Worm (Caenorhabditis elegans) whole organism, late embryonic: ENCODE measurements around the gene B0252.11.

Experiments
- C08G9.2 ChIP-seq: sonication (generic microtip); optimal IDR thresholded peaks from 2 replicates; lab custom pipeline; 2016; ENCODE audit warnings: mild to moderate bottlenecking, missing genetic modification characterization, moderate library complexity, missing compliant biosample characterization
- F13H6.1 ChIP-seq: sonication (generic microtip); optimal IDR thresholded peaks from 2 replicates; lab custom pipeline; 2016; ENCODE audit warnings: missing genetic modification characterization, missing compliant biosample characterization
- K09A11.1 ChIP-seq: sonication (generic microtip); optimal IDR thresholded peaks from 2 replicates; lab custom pipeline; 2017; ENCODE audit warnings: antibody characterized with exemption, mild to moderate bottlenecking, missing genetic modification characterization, missing compliant biosample characterization; ENCODE audit not compliant: insufficient read depth
- T23F11.4 ChIP-seq: fragments of 200-800 bp; sonication (Bioruptor generic); optimal IDR thresholded peaks from 2 replicates; lab custom pipeline; 2018; ENCODE audit warnings: mild to moderate bottlenecking, missing genetic modification characterization, missing compliant biosample characterization
- Y22D7AL.16 ChIP-seq: sonication (generic microtip); optimal IDR thresholded peaks from 2 replicates; lab custom pipeline; 2016; ENCODE audit warnings: missing genetic modification characterization, missing compliant biosample characterization
- ahr-1 ChIP-seq: sonication (generic microtip); optimal IDR thresholded peaks from 2 replicates; lab custom pipeline; 2016; ENCODE audit warnings: missing genetic modification characterization, missing compliant biosample characterization
- ama-1 ChIP-seq: fragments of 150-350 bp; optimal IDR thresholded peaks from 2 replicates; lab custom pipeline; 2014
- ceh-22 ChIP-seq: sonication (generic microtip); optimal IDR thresholded peaks from 2 replicates; lab custom pipeline; 2017; ENCODE audit warnings: missing biosample characterization, missing genetic modification characterization
- ceh-24 ChIP-seq: sonication (generic microtip); optimal IDR thresholded peaks from 2 replicates; lab custom pipeline; 2016; ENCODE audit warnings: mild to moderate bottlenecking, missing genetic modification characterization, missing compliant biosample characterization
- ceh-30 ChIP-seq: fragments of 150-350 bp; optimal IDR thresholded peaks from 2 replicates; lab custom pipeline; 2014; ENCODE audit warnings: missing biosample characterization, missing genetic modification characterization
- ceh-31 ChIP-seq: sonication (generic microtip); optimal IDR thresholded peaks from 2 replicates; lab custom pipeline; 2016; ENCODE audit warnings: missing genetic modification characterization, missing compliant biosample characterization
- ceh-34 ChIP-seq: sonication (generic microtip); optimal IDR thresholded peaks from 2 replicates; lab custom pipeline; 2016; ENCODE audit warnings: mild to moderate bottlenecking, missing genetic modification characterization, missing compliant biosample characterization
- ceh-48 ChIP-seq: sonication (generic microtip); optimal IDR thresholded peaks from 2 replicates; lab custom pipeline; 2016; ENCODE audit warnings: missing genetic modification characterization, inconsistent platforms, missing compliant biosample characterization
- ceh-6 ChIP-seq: fragments of 200-800 bp; sonication (Bioruptor generic); optimal IDR thresholded peaks from 2 replicates; lab custom pipeline; 2018; ENCODE audit warnings: mild to moderate bottlenecking, missing genetic modification characterization, missing compliant biosample characterization
- ceh-9 ChIP-seq: sonication (generic microtip); optimal IDR thresholded peaks from 2 replicates; lab custom pipeline; 2016; ENCODE audit warnings: mild to moderate bottlenecking, missing genetic modification characterization, inconsistent platforms, missing compliant biosample characterization
- elt-4 ChIP-seq: sonication (generic microtip); optimal IDR thresholded peaks from 2 replicates; lab custom pipeline; 2016; ENCODE audit warnings: missing genetic modification characterization, missing compliant biosample characterization
- eyg-1 ChIP-seq: sonication (generic microtip); optimal IDR thresholded peaks from 2 replicates; lab custom pipeline; 2016; ENCODE audit warnings: missing genotype, missing genetic modification characterization, missing compliant biosample characterization
- fax-1 ChIP-seq: sonication (generic microtip); optimal IDR thresholded peaks from 2 replicates; lab custom pipeline; 2016; ENCODE audit warnings: missing genotype, missing genetic modification characterization, missing compliant biosample characterization
- fkh-6 ChIP-seq: sonication (generic microtip); optimal IDR thresholded peaks from 2 replicates; lab custom pipeline; 2016; ENCODE audit warnings: missing genetic modification characterization, missing compliant biosample characterization
- hlh-13 ChIP-seq: fragments of 200-800 bp; sonication (Bioruptor generic); optimal IDR thresholded peaks from 2 replicates; lab custom pipeline; 2018; ENCODE audit warnings: mild to moderate bottlenecking, missing genetic modification characterization, missing compliant biosample characterization
- hlh-15 ChIP-seq: sonication (generic microtip); optimal IDR thresholded peaks from 2 replicates; lab custom pipeline; 2016; ENCODE audit warnings: missing genetic modification characterization, missing compliant biosample characterization
- hlh-30 ChIP-seq: sonication (generic microtip); optimal IDR thresholded peaks from 2 replicates; lab custom pipeline; 2017; ENCODE audit warnings: antibody characterized with exemption, missing genetic modification characterization, missing compliant biosample characterization; ENCODE audit not compliant: insufficient read depth
- madf-2 ChIP-seq: sonication (generic microtip); optimal IDR thresholded peaks from 2 replicates; lab custom pipeline; 2017; ENCODE audit warnings: missing genetic modification characterization, missing compliant biosample characterization
- nfya-1 ChIP-seq: sonication (generic microtip); optimal IDR thresholded peaks from 2 replicates; lab custom pipeline; 2017; ENCODE audit warnings: missing genetic modification characterization, mild to moderate bottlenecking, missing compliant biosample characterization, antibody characterized with exemption, moderate library complexity
- nhr-11 ChIP-seq: fragments of 150-350 bp; optimal IDR thresholded peaks from 2 replicates; lab custom pipeline; 2014; ENCODE audit warnings: missing biosample characterization, missing genetic modification characterization
- odd-2 ChIP-seq: sonication (generic microtip); optimal IDR thresholded peaks from 2 replicates; lab custom pipeline; 2017; ENCODE audit warnings: antibody characterized with exemption, mild to moderate bottlenecking, missing genetic modification characterization, missing compliant biosample characterization
- pag-3 ChIP-seq: sonication (generic microtip); optimal IDR thresholded peaks from 2 replicates; lab custom pipeline; 2016; ENCODE audit warnings: missing compliant biosample characterization, missing genetic modification characterization, borderline replicate concordance
- pat-9 ChIP-seq: fragments of 200-800 bp; sonication (Bioruptor generic); optimal IDR thresholded peaks from 2 replicates; lab custom pipeline; 2018; ENCODE audit warnings: mild to moderate bottlenecking, missing genetic modification characterization, moderate library complexity, missing compliant biosample characterization
- pax-1 ChIP-seq: fragments of 150-350 bp; optimal IDR thresholded peaks from 2 replicates; lab custom pipeline; 2014; ENCODE audit warnings: missing biosample characterization, missing genetic modification characterization
- pha-2 ChIP-seq: sonication (generic microtip); optimal IDR thresholded peaks from 2 replicates; lab custom pipeline; 2017; ENCODE audit warnings: mild to moderate bottlenecking, missing genetic modification characterization, missing compliant biosample characterization
- pha-4 ChIP-seq: fragments of 150-350 bp; optimal IDR thresholded peaks from 2 replicates; lab custom pipeline; 2018; ENCODE audit warnings: missing biosample characterization, missing genetic modification reagents, missing genetic modification characterization
- ref-2 ChIP-seq: sonication (generic microtip); optimal IDR thresholded peaks from 2 replicates; lab custom pipeline; 2016; ENCODE audit warnings: missing genetic modification characterization, missing compliant biosample characterization
- sox-2 ChIP-seq: fragments of 200-800 bp; sonication (Bioruptor generic); IDR thresholded peaks from 2 replicates; pipeline ENCODE4 v1.3.6; 2022; ENCODE audit warnings: missing genetic modification reagents, missing genetic modification characterization, missing compliant biosample characterization
- syd-9 ChIP-seq: sonication (generic microtip); optimal IDR thresholded peaks from 2 replicates; lab custom pipeline; 2016; ENCODE audit warnings: mild to moderate bottlenecking, missing genetic modification characterization, moderate library complexity, missing compliant biosample characterization
- tbx-2 ChIP-seq: sonication (generic microtip); optimal IDR thresholded peaks from 2 replicates; lab custom pipeline; 2016; ENCODE audit warnings: missing genetic modification characterization, missing compliant biosample characterization
- ttx-3 ChIP-seq: sonication (generic microtip); optimal IDR thresholded peaks from 2 replicates; lab custom pipeline; 2016; ENCODE audit warnings: missing genetic modification reagents, missing genetic modification characterization, missing compliant biosample characterization
- unc-42 ChIP-seq: sonication (generic microtip); optimal IDR thresholded peaks from 2 replicates; lab custom pipeline; 2016; ENCODE audit warnings: missing genotype, missing genetic modification characterization, missing compliant biosample characterization
- unc-86 ChIP-seq: sonication (generic microtip); optimal IDR thresholded peaks from 2 replicates; lab custom pipeline; 2016; ENCODE audit warnings: missing genetic modification characterization, missing compliant biosample characterization
- zip-5 ChIP-seq: sonication (generic microtip); optimal IDR thresholded peaks from 2 replicates; lab custom pipeline; 2016; ENCODE audit warnings: missing genetic modification characterization, missing compliant biosample characterization

B0252.11 gene

DNA sequence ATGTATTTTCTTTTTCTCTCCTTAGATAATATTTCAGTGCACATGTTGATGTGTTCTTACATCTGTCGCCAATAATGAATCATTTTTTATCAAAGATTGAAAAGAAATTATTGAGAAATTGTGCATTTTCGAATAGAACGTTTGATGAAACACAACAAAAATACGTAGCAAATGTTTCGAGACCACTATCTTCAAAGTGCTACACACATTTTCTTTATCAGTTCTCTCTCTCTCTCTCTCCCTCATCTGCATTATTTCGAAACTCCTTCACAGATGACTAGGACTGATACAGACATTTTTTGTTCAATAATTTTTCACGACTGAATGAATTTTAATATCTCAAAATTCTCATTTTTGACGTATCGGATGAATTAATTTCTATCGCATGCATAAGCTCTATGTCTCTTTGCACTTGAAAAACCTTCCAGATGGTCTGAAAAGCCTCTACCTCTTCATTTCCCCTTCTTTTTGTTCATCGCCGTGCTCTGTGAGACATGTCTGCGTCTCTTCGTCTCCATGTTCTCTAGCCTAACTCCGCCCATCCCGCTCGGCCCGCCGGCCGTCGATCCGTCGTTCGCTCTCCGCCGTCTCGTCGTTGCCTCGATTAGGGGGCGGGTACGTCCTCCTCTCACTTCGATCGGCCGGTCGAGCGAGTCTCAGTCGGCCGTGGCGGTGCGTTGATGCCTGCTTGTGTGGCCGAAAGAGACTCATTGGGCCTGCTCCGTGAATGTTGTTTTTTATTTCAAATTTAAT, 25.9 kb upstream of the B0252.11 start (continued):
- TF ChIP-seq fax-1 = no peak
- no peak for TF ChIP-seq K09A11.1 (tag; lab: Kevin White, UChicago)
- no peak for TF ChIP-seq ceh-22
- no peak for TF ChIP-seq madf-2
- TF ChIP-seq elt-4 (tag; lab: Kevin White, UChicago) = no peak
- no peak for TF ChIP-seq T23F11.4 (GFP tag; lab: Kevin White, UChicago)
- no peak for TF ChIP-seq ahr-1 (tag; lab: Kevin White, UChicago)
- peak; percentile 66 for TF ChIP-seq ceh-31 (tag; lab: Kevin White, UChicago)
- peak; percentile 56 for TF ChIP-seq ceh-34 (tag; lab: Kevin White, UChicago)
- TF ChIP-seq syd-9 = peak; percentile 52
- no peak for TF ChIP-seq ceh-6
- peak; percentile 42 for TF ChIP-seq fkh-6
- no peak for TF ChIP-seq ceh-30 (tag; lab: Kevin White, UChicago)
- TF ChIP-seq ceh-48 (tag; lab: Kevin White, UChicago) = no peak
- no peak for TF ChIP-seq Y22D7AL.16
- no peak for TF ChIP-seq zip-5 (tag; lab: Kevin White, UChicago)
- TF ChIP-seq hlh-30 = no peak
- no peak for TF ChIP-seq ttx-3 (tag; lab: Kevin White, UChicago)
- TF ChIP-seq F13H6.1 (tag; lab: Kevin White, UChicago) = peak; percentile 18
- TF ChIP-seq pha-4 (tag; lab: Kevin White, UChicago) = no peak
- no peak for TF ChIP-seq pha-2 (tag; lab: Kevin White, UChicago)
- no peak for TF ChIP-seq ceh-24 (tag; lab: Kevin White, UChicago)
- peak; percentile 64 for TF ChIP-seq pax-1 (tag; lab: Kevin White, UChicago)
- TF ChIP-seq sox-2 (GFP tag; lab: Robert Waterston, UW) = no peak
- no peak for TF ChIP-seq unc-86 (tag; lab: Kevin White, UChicago)
- TF ChIP-seq nhr-11 = no peak
- no peak for TF ChIP-seq ceh-9 (tag; lab: Kevin White, UChicago)
- peak; percentile 15 for TF ChIP-seq eyg-1 (tag; lab: Kevin White, UChicago)
- no peak for TF ChIP-seq ama-1 (lab: Kevin White, UChicago)
- TF ChIP-seq hlh-15 = no peak
- TF ChIP-seq ref-2 (tag; lab: Kevin White, UChicago) = peak; percentile 72
- TF ChIP-seq pag-3 (tag; lab: Kevin White, UChicago) = no peak
- TF ChIP-seq C08G9.2 = peak; percentile 58

DNA sequence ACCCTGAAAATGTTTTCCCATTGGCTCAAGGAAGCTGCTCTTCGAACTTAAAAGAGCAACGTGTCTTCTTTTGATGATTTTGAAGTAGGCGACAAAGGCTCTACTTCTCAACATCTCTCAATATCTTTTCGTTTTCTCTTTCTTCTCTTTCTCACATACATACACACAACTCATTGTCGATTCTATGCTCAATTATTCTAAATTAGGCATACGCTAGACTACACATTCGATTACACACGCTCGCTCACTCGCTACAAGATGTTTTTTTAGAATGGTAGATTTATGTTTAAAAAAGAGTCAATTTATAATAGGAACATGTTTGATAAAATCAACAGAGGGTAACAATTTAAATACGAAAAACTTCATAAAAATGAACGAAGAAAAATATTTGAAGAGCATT, 23.9 kb upstream of the B0252.11 start:
- TF ChIP-seq ceh-31 (tag; lab: Kevin White, UChicago) (peak; percentile 59), odd-2 (tag; lab: Kevin White, UChicago) (no peak), nhr-11 (no peak)

DNA sequence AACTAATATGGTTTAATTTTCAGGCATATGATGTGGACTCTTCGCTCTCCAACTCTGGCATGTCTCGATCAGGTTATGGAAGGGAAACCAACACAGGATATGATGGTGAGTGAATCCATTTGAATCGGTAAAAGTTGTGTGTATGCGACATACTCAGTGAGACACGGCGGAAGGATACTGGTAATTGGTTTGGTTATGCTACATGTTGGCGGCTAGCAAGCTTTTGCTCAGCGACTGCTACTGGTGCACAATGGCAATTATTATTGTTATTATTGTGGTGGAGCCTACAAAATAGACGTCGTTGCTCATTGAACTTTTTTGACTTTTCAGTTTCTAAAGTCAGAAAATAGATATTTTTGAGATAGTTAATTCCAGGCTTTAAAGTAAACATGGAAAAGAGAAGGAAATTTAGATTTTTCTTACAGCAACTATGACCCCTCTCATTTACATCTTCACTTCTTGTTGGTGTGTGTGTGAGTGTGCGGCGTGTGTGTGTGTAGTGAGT, 23.2 kb upstream of the B0252.11 start:
- TF ChIP-seq pax-1 (tag; lab: Kevin White, UChicago) (no peak), hlh-13 (no peak), pat-9 (tag; lab: Kevin White, UChicago) (no peak), unc-42 (peak; percentile 67), nfya-1 (tag; lab: Kevin White, UChicago) (peak; percentile 1), tbx-2 (tag; lab: Kevin White, UChicago) (no peak)
- TF ChIP-seq, all 69 proteins: peak for 2
